Worm (Caenorhabditis elegans) whole organism, young adult: Measurements from ENCODE around the gene C06H2.2.

Experiments
- B0336.3 ChIP-seq: fragments of 200-800 bp; sonication (Bioruptor generic); IDR thresholded peaks from 2 replicates; pipeline ENCODE4 v1.3.6; 2022; ENCODE audit warnings: missing genetic modification characterization, missing compliant biosample characterization
- F10E7.11 ChIP-seq: sonication (generic microtip); optimal IDR thresholded peaks from 2 replicates; lab custom pipeline; 2017; ENCODE audit warnings: mild to moderate bottlenecking, missing genetic modification characterization, moderate library complexity, missing compliant biosample characterization
- F22D6.2 ChIP-seq: sonication (generic microtip); optimal IDR thresholded peaks from 2 replicates; lab custom pipeline; 2016; ENCODE audit warnings: mild to moderate bottlenecking, missing genetic modification characterization, missing compliant biosample characterization
- F49E8.2 ChIP-seq: sonication (generic microtip); optimal IDR thresholded peaks from 3 replicates; lab custom pipeline; 2017; ENCODE audit warnings: missing genetic modification characterization, mild to moderate bottlenecking, missing compliant biosample characterization, antibody characterized with exemption, moderate library complexity; ENCODE audit not compliant: insufficient read depth
- F52B5.7 ChIP-seq: sonication (generic microtip); optimal IDR thresholded peaks from 2 replicates; lab custom pipeline; 2016; ENCODE audit warnings: mild to moderate bottlenecking, missing genetic modification characterization, missing compliant biosample characterization
- F57C9.4 ChIP-seq: sonication (generic microtip); optimal IDR thresholded peaks from 2 replicates; lab custom pipeline; 2017; ENCODE audit warnings: mild to moderate bottlenecking, missing genetic modification characterization, missing compliant biosample characterization
- T07F8.4 ChIP-seq: sonication (generic microtip); optimal IDR thresholded peaks from 2 replicates; lab custom pipeline; 2016; ENCODE audit warnings: mild to moderate bottlenecking, missing genetic modification characterization, moderate library complexity, missing compliant biosample characterization
- T26A5.8 ChIP-seq: sonication (generic microtip); optimal IDR thresholded peaks from 2 replicates; lab custom pipeline; 2016; ENCODE audit warnings: missing genetic modification characterization, missing compliant biosample characterization
- Y53G8AR.9 ChIP-seq: fragments of 200-800 bp; sonication (Bioruptor generic); conservative IDR thresholded peaks from 2 replicates; pipeline ENCODE4 v1.3.6; 2022; ENCODE audit warnings: missing genetic modification reagents, missing genetic modification characterization, missing compliant biosample characterization
- Y79H2A.3 ChIP-seq: fragments of 200-800 bp; sonication (Bioruptor generic); conservative IDR thresholded peaks from 2 replicates; pipeline ENCODE4 v1.3.6; 2022; ENCODE audit warnings: missing genetic modification reagents, missing genetic modification characterization, missing compliant biosample characterization
- ZK185.1 ChIP-seq: sonication (generic microtip); optimal IDR thresholded peaks from 2 replicates; lab custom pipeline; 2016; ENCODE audit warnings: mild to moderate bottlenecking, missing genetic modification characterization, missing compliant biosample characterization; ENCODE audit not compliant: poor library complexity, severe bottlenecking
- attf-6 ChIP-seq: fragments of 200-800 bp; sonication (Bioruptor generic); IDR thresholded peaks from 2 replicates; pipeline ENCODE4 v1.3.6; 2022; ENCODE audit warnings: missing genetic modification reagents, missing genetic modification characterization, missing compliant biosample characterization
- cebp-2 ChIP-seq: fragments of 200-800 bp; sonication (Bioruptor generic); IDR thresholded peaks from 2 replicates; pipeline ENCODE4 v1.3.6; 2022; ENCODE audit warnings: missing genetic modification characterization, missing compliant biosample characterization
- ceh-27 ChIP-seq: fragments of 200-800 bp; sonication (Bioruptor generic); optimal IDR thresholded peaks from 2 replicates; lab custom pipeline; 2018; ENCODE audit warnings: mild to moderate bottlenecking, missing genetic modification characterization, moderate library complexity, missing compliant biosample characterization
- ceh-58 ChIP-seq: fragments of 200-800 bp; sonication (Bioruptor generic); IDR thresholded peaks from 2 replicates; pipeline ENCODE4 v1.3.6; 2022; ENCODE audit warnings: missing genetic modification characterization, missing compliant biosample characterization
- ceh-91 ChIP-seq: fragments of 200-800 bp; sonication (Bioruptor generic); IDR thresholded peaks from 2 replicates; pipeline ENCODE4 v1.3.6; 2022; ENCODE audit warnings: missing genetic modification reagents, missing genetic modification characterization, missing compliant biosample characterization
- die-1 ChIP-seq: sonication (generic microtip); optimal IDR thresholded peaks from 2 replicates; lab custom pipeline; 2016; ENCODE audit warnings: missing genotype, mild to moderate bottlenecking, missing genetic modification characterization, missing compliant biosample characterization
- efl-1 ChIP-seq: fragments of 150-350 bp; optimal IDR thresholded peaks from 2 replicates; lab custom pipeline; 2014; ENCODE audit warnings: missing biosample characterization, missing genetic modification reagents, missing genetic modification characterization
- egl-18 ChIP-seq: fragments of 200-800 bp; sonication (Bioruptor generic); IDR thresholded peaks from 2 replicates; pipeline ENCODE4 v1.3.6; 2022; ENCODE audit warnings: missing genetic modification reagents, missing genetic modification characterization, missing compliant biosample characterization
- egl-44 ChIP-seq: fragments of 200-800 bp; sonication (Bioruptor generic); IDR thresholded peaks from 2 replicates; pipeline ENCODE4 v1.3.6; 2022; ENCODE audit warnings: missing genetic modification reagents, missing genetic modification characterization, missing compliant biosample characterization
- egrh-3 ChIP-seq: fragments of 200-800 bp; sonication (Bioruptor generic); IDR thresholded peaks from 2 replicates; pipeline ENCODE4 v1.3.6; 2022; ENCODE audit warnings: missing genetic modification reagents, missing genetic modification characterization, missing compliant biosample characterization
- fkh-3 ChIP-seq: sonication (generic microtip); optimal IDR thresholded peaks from 2 replicates; lab custom pipeline; 2016; ENCODE audit warnings: mild to moderate bottlenecking, missing genetic modification characterization, missing compliant biosample characterization
- gei-17 ChIP-seq: fragments of 200-800 bp; sonication (Bioruptor generic); optimal IDR thresholded peaks from 2 replicates; lab custom pipeline; 2018; ENCODE audit warnings: mild to moderate bottlenecking, missing genetic modification characterization, missing compliant biosample characterization
- hlh-26 ChIP-seq: fragments of 200-800 bp; sonication (Bioruptor generic); conservative IDR thresholded peaks from 2 replicates; pipeline ENCODE4 v1.3.6; 2022; ENCODE audit warnings: missing genetic modification reagents, missing genetic modification characterization, missing compliant biosample characterization
- hmg-1.2 ChIP-seq: fragments of 200-800 bp; sonication (Bioruptor generic); IDR thresholded peaks from 2 replicates; pipeline ENCODE4 v1.3.6; 2022; ENCODE audit warnings: missing genetic modification reagents, missing genetic modification characterization, missing compliant biosample characterization
- hmg-20 ChIP-seq: fragments of 200-800 bp; sonication (Bioruptor generic); IDR thresholded peaks from 2 replicates; pipeline ENCODE4 v1.3.6; 2022; ENCODE audit warnings: missing genetic modification reagents, missing genetic modification characterization, missing compliant biosample characterization
- hrde-1 ChIP-seq: sonication (generic microtip); optimal IDR thresholded peaks from 2 replicates; lab custom pipeline; 2016; ENCODE audit warnings: missing genetic modification characterization, mild to moderate bottlenecking, missing compliant biosample characterization, moderate library complexity, missing genotype, missing genetic modification reagents, borderline replicate concordance
- hsf-1 ChIP-seq: fragments of 200-800 bp; sonication (Bioruptor generic); IDR thresholded peaks from 2 replicates; pipeline ENCODE4 v1.3.6; 2022; ENCODE audit warnings: missing genetic modification reagents, missing genetic modification characterization, missing compliant biosample characterization
- let-526 ChIP-seq: fragments of 200-800 bp; sonication (Bioruptor generic); IDR thresholded peaks from 2 replicates; pipeline ENCODE4 v1.3.6; 2022; ENCODE audit warnings: missing genetic modification reagents, missing genetic modification characterization, missing compliant biosample characterization
- let-607 ChIP-seq, 2 experiments: fragments of 200-800 bp in 1 of 2; sonication (Bioruptor generic) in 1 of 2; sonication (generic microtip) in 1 of 2; optimal IDR thresholded peaks; 2 replicates each; lab custom pipeline; 2016 to 2018; ENCODE audit warnings: mild to moderate bottlenecking in 2 of 2, missing compliant biosample characterization in 2 of 2, missing genetic modification characterization in 2 of 2, moderate library complexity in 2 of 2, missing genotype in 1 of 2
- lsl-1 ChIP-seq: fragments of 200-800 bp; sonication (Bioruptor generic); optimal IDR thresholded peaks from 2 replicates; lab custom pipeline; 2018; ENCODE audit warnings: mild to moderate bottlenecking, missing genetic modification characterization, moderate library complexity, missing compliant biosample characterization
- madf-10 ChIP-seq: sonication (generic microtip); optimal IDR thresholded peaks from 2 replicates; lab custom pipeline; 2016; ENCODE audit warnings: mild to moderate bottlenecking, missing genetic modification characterization, missing compliant biosample characterization
- madf-3 ChIP-seq: fragments of 200-800 bp; sonication (Bioruptor generic); IDR thresholded peaks from 2 replicates; pipeline ENCODE4 v1.3.6; 2022; ENCODE audit warnings: missing genetic modification reagents, missing genetic modification characterization, missing compliant biosample characterization
- madf-6 ChIP-seq: fragments of 200-800 bp; sonication (Bioruptor generic); IDR thresholded peaks from 2 replicates; pipeline ENCODE4 v1.3.6; 2022; ENCODE audit warnings: missing genetic modification reagents, missing genetic modification characterization, missing compliant biosample characterization
- madf-8 ChIP-seq: fragments of 200-800 bp; sonication (Bioruptor generic); conservative IDR thresholded peaks from 2 replicates; pipeline ENCODE4 v1.3.6; 2022; ENCODE audit warnings: missing genetic modification reagents, missing genetic modification characterization, missing compliant biosample characterization
- mcd-1 ChIP-seq: fragments of 200-800 bp; sonication (Bioruptor generic); IDR thresholded peaks from 2 replicates; pipeline ENCODE4 v1.3.6; 2022; ENCODE audit warnings: missing genetic modification reagents, missing genetic modification characterization, missing compliant biosample characterization
- mes-4 ChIP-seq: sonication (generic microtip); optimal IDR thresholded peaks from 2 replicates; lab custom pipeline; 2016; ENCODE audit warnings: missing genotype, missing genetic modification characterization, missing compliant biosample characterization
- nfya-1 ChIP-seq: sonication (generic microtip); optimal IDR thresholded peaks from 2 replicates; lab custom pipeline; 2017; ENCODE audit warnings: antibody characterized with exemption, missing compliant biosample characterization, missing genetic modification characterization, borderline replicate concordance; ENCODE audit not compliant: insufficient read depth
- nfya-2 ChIP-seq: fragments of 200-800 bp; sonication (Bioruptor generic); IDR thresholded peaks from 2 replicates; pipeline ENCODE4 v1.3.6; 2022; ENCODE audit warnings: missing genetic modification reagents, missing genetic modification characterization, missing compliant biosample characterization
- nhr-120 ChIP-seq: fragments of 200-800 bp; sonication (Bioruptor generic); IDR thresholded peaks from 2 replicates; pipeline ENCODE4 v1.3.6; 2022; ENCODE audit warnings: missing genetic modification characterization, missing compliant biosample characterization
- nhr-27 ChIP-seq: fragments of 200-800 bp; sonication (Bioruptor generic); optimal IDR thresholded peaks from 2 replicates; lab custom pipeline; 2018; ENCODE audit warnings: mild to moderate bottlenecking, missing genetic modification characterization, moderate library complexity, missing compliant biosample characterization
- pbrm-1 ChIP-seq: fragments of 200-800 bp; sonication (Bioruptor generic); IDR thresholded peaks from 2 replicates; pipeline ENCODE4 v1.3.6; 2022; ENCODE audit warnings: missing genetic modification reagents, missing genetic modification characterization, missing compliant biosample characterization
- rpc-1 ChIP-seq, 2 experiments: fragments of 150-350 bp in 1 of 2; sonication (generic microtip) in 1 of 2; optimal IDR thresholded peaks; 2 replicates each; lab custom pipeline; 2014 to 2018; ENCODE audit warnings: missing biosample characterization in 1 of 2, missing genetic modification characterization in 1 of 2, missing genetic modification reagents in 1 of 2, missing genotype in 1 of 2
- snpc-1.3 ChIP-seq: sonication (generic microtip); optimal IDR thresholded peaks from 2 replicates; lab custom pipeline; 2017; ENCODE audit warnings: missing genetic modification characterization, mild to moderate bottlenecking, missing compliant biosample characterization, antibody characterized with exemption, moderate library complexity, missing genotype, missing genetic modification reagents; ENCODE audit not compliant: insufficient read depth
- somi-1 ChIP-seq: fragments of 200-800 bp; sonication (Bioruptor generic); optimal IDR thresholded peaks from 2 replicates; lab custom pipeline; 2018; ENCODE audit warnings: mild to moderate bottlenecking, missing genetic modification characterization, missing compliant biosample characterization
- ztf-18 ChIP-seq: sonication (generic microtip); optimal IDR thresholded peaks from 2 replicates; lab custom pipeline; 2016; ENCODE audit warnings: missing genotype, mild to moderate bottlenecking, missing genetic modification characterization, missing compliant biosample characterization
- ztf-3 ChIP-seq: fragments of 200-800 bp; sonication (Bioruptor generic); optimal IDR thresholded peaks from 2 replicates; lab custom pipeline; 2018; ENCODE audit warnings: mild to moderate bottlenecking, missing genetic modification characterization, missing compliant biosample characterization

C06H2.2 gene

DNA sequence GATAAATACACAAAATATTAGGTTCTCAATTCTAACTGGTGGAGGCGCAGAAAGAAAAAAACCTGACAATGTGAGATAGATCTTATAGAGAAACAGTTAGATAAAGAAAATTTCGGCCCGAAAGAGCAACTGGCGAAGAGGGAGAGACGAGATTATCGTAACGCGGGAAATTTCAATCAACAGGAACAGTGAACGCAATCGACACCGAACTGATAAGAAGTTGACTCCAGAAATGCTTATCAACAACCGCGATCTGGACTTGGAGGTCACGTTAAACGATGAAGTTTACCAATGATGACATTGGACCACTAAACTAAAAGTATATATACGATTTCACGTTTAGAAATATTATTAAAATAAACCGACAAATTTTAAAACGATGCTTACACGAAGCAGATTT is 48.6 kb upstream of the C06H2.2 start (continued):
- TF ChIP-seq rpc-1 (optimal IDR thresholded peaks at IDR 0.05; lab: Kevin White, UChicago): no peak
- TF ChIP-seq rpc-1 (tag; optimal IDR thresholded peaks at IDR 0.05; lab: Kevin White, UChicago): no peak
- TF ChIP-seq hlh-26 (GFP tag; lab: Robert Waterston, UW): no peak
- peak; percentile 93 for TF ChIP-seq B0336.3 (GFP tag; lab: Robert Waterston, UW)
- TF ChIP-seq ceh-27 (GFP tag; lab: Kevin White, UChicago): peak; percentile 68
- no peak for TF ChIP-seq gei-17
- TF ChIP-seq F10E7.11: peak; percentile 83
- peak; percentile 38 for TF ChIP-seq snpc-1.3 (tag; lab: Kevin White, UChicago)
- no peak for TF ChIP-seq nfya-1 (tag; lab: Kevin White, UChicago)
- no peak for TF ChIP-seq egrh-3 (GFP tag; lab: Robert Waterston, UW)
- peak; percentile 60; the same call in 1 of the 2 replicates for TF ChIP-seq hmg-20 (GFP tag; lab: Robert Waterston, UW)
- TF ChIP-seq ceh-91: peak; percentile 11; the same call in 1 of the 2 replicates
- TF ChIP-seq lsl-1 (GFP tag; lab: Kevin White, UChicago): peak; percentile 48
- TF ChIP-seq somi-1 (GFP tag; lab: Kevin White, UChicago): peak; percentile 12
- TF ChIP-seq ztf-18: no peak
- TF ChIP-seq nhr-27 (tag; lab: Kevin White, UChicago): no peak
- TF ChIP-seq die-1 (tag; lab: Kevin White, UChicago): peak; percentile 67
- peak; percentile 86 for TF ChIP-seq madf-6
- 0 out of 2 replicates have a peak, but pooled peaks have one; percentile 2 for TF ChIP-seq egl-18
- peak; percentile 81 for TF ChIP-seq T07F8.4 (tag; lab: Kevin White, UChicago)
- TF ChIP-seq ceh-58 (GFP tag; lab: Robert Waterston, UW): 0 out of 2 replicates have a peak, but pooled peaks have one; percentile 70
- peak; percentile 78; the same call in 1 of the 2 replicates for TF ChIP-seq nfya-2 (GFP tag; lab: Robert Waterston, UW)
- TF ChIP-seq nhr-120 (GFP tag; lab: Robert Waterston, UW): 0 out of 2 replicates have a peak, but pooled peaks have one; percentile 32
- no peak for TF ChIP-seq mes-4 (tag; lab: Kevin White, UChicago)
- peak; percentile 73 for TF ChIP-seq T26A5.8 (tag; lab: Kevin White, UChicago)
- TF ChIP-seq Y79H2A.3: 0 out of 2 replicates have a peak, but pooled peaks have one; percentile 62
- no peak for TF ChIP-seq F22D6.2 (tag; lab: Kevin White, UChicago)
- no peak for TF ChIP-seq F57C9.4 (tag; lab: Kevin White, UChicago)
- TF ChIP-seq efl-1 (GFP tag; lab: Kevin White, UChicago): no peak
- TF ChIP-seq F49E8.2 (tag; lab: Kevin White, UChicago): peak; percentile 96
- 0 out of 2 replicates have a peak, but pooled peaks have one; percentile 7 for TF ChIP-seq let-526 (GFP tag; lab: Robert Waterston, UW)
- peak; percentile 94 for TF ChIP-seq madf-3 (GFP tag; lab: Robert Waterston, UW)
- peak; percentile 85 for TF ChIP-seq hrde-1 (tag; lab: Kevin White, UChicago)
- TF ChIP-seq hsf-1 (GFP tag; lab: Robert Waterston, UW): peak; percentile 86
- TF ChIP-seq Y53G8AR.9 (GFP tag; lab: Robert Waterston, UW): peak; percentile 95
- TF ChIP-seq egl-44 (GFP tag; lab: Robert Waterston, UW): 0 out of 2 replicates have a peak, but pooled peaks have one; percentile 28
- peak; percentile 31 for TF ChIP-seq madf-10 (tag; lab: Kevin White, UChicago)
- peak in 1 of 2 experiments; percentile 19 for TF ChIP-seq let-607 (tag; optimal IDR thresholded peaks at IDR 0.05; lab: Kevin White, UChicago)
- peak; percentile 43 for TF ChIP-seq ZK185.1 (tag; lab: Kevin White, UChicago)
- TF ChIP-seq ztf-3 (GFP tag; lab: Kevin White, UChicago): no peak
- TF ChIP-seq F52B5.7 (tag; lab: Kevin White, UChicago): peak; percentile 88
- no peak for TF ChIP-seq fkh-3
- peak; percentile 34; the same call in 1 of the 2 replicates for TF ChIP-seq hmg-1.2
- peak; percentile 9; the same call in 1 of the 2 replicates for TF ChIP-seq madf-8 (GFP tag; lab: Robert Waterston, UW)
- peak; percentile 87 for TF ChIP-seq attf-6
- peak; percentile 79 for TF ChIP-seq pbrm-1 (GFP tag; lab: Robert Waterston, UW)
- peak; percentile 92 for TF ChIP-seq cebp-2
- peak; percentile 55 for TF ChIP-seq mcd-1 (GFP tag; lab: Robert Waterston, UW)
